Worm (Caenorhabditis elegans): ENCODE data around the gene nduv-2.
A peak's percentile ranks its signal among the peaks of the same experiment; 100 is the strongest.

nduv-2 gene

ce11 chrV:13655202-13655764 is 29.9 kb upstream of the nduv-2 start (continued):
- TF ChIP-seq snpc-3.4 (tag; optimal IDR thresholded peaks at IDR 0.05) (no peak), dox-1 (GFP tag; IDR thresholded peaks at IDR 0.05) (peak; percentile 41; the same call in 1 of the 2 replicates), tbp1 (GFP tag; optimal IDR thresholded peaks at IDR 0.05) (no peak), cebp-2 (GFP tag; IDR thresholded peaks at IDR 0.05) (0 out of 2 replicates have a peak, but pooled peaks have one; percentile 7), snpc-4 (GFP tag; optimal IDR thresholded peaks at IDR 0.05) (no peak), snpc-4 (tag; optimal IDR thresholded peaks at IDR 0.05) (peak in 1 of 4 experiments; percentile 9), C06A6.2 (GFP tag; conservative IDR thresholded peaks at IDR 0.05) (no peak), snpc-1.3 (tag; optimal IDR thresholded peaks at IDR 0.05; ENCODE audit: insufficient read depth) (no peak), B0019.2 (GFP tag; conservative IDR thresholded peaks at IDR 0.05) (no peak), aptf-2 (GFP tag; conservative IDR thresholded peaks at IDR 0.05) (no peak), lin-26 (GFP tag; IDR thresholded peaks at IDR 0.05) (no peak), dpl-1 (GFP tag; optimal IDR thresholded peaks at IDR 0.05) (no peak), chd-7 (tag; optimal IDR thresholded peaks at IDR 0.05) (peak; percentile 63), B0261.1 (tag; optimal IDR thresholded peaks at IDR 0.05) (no peak), xnd-1 (tag; optimal IDR thresholded peaks at IDR 0.05) (no peak), somi-1 (GFP tag; optimal IDR thresholded peaks at IDR 0.05) (peak; percentile 38), ceh-27 (GFP tag; optimal IDR thresholded peaks at IDR 0.05) (peak; percentile 33), rec-8 (tag; optimal IDR thresholded peaks at IDR 0.05) (no peak), nhr-80 (tag; optimal IDR thresholded peaks at IDR 0.05) (no peak), let-526 (GFP tag; IDR thresholded peaks at IDR 0.05) (0 out of 2 replicates have a peak, but pooled peaks have one; percentile 9), ztf-3 (GFP tag; optimal IDR thresholded peaks at IDR 0.05) (no peak), egl-18 (GFP tag; IDR thresholded peaks at IDR 0.05) (no peak), mes-4 (tag; optimal IDR thresholded peaks at IDR 0.05) (no peak), zim-3 (tag; optimal IDR thresholded peaks at IDR 0.05) (no peak), K12H6.12 (tag; optimal IDR thresholded peaks at IDR 0.05) (peak; percentile 46), B0035.1 (tag; optimal IDR thresholded peaks at IDR 0.05) (no peak), ztf-26 (tag; optimal IDR thresholded peaks at IDR 0.05) (peak; percentile 37), T07F8.4 (tag; optimal IDR thresholded peaks at IDR 0.05) (no peak), hlh-12 (tag; optimal IDR thresholded peaks at IDR 0.05) (no peak), K11D2.4 (GFP tag; IDR thresholded peaks at IDR 0.05) (0 out of 2 replicates have a peak, but pooled peaks have one; percentile 37), unc-130 (GFP tag; optimal IDR thresholded peaks at IDR 0.05) (no peak), efl-1 (GFP tag; optimal IDR thresholded peaks at IDR 0.05) (no peak), F57C9.4 (tag; optimal IDR thresholded peaks at IDR 0.05) (no peak), zfh-2 (GFP tag; conservative IDR thresholded peaks at IDR 0.05) (peak; percentile 83)

ce11 chrV:13654394-13654792 is 29.0 kb upstream of the nduv-2 start:
- TF ChIP-seq dpff-1 (tag; optimal IDR thresholded peaks at IDR 0.05) (no peak), Y53F4B.3 (GFP tag; IDR thresholded peaks at IDR 0.05) (no peak), bed-1 (GFP tag; IDR thresholded peaks at IDR 0.05) (no peak), nhr-120 (GFP tag; IDR thresholded peaks at IDR 0.05) (no peak), F57A8.1 (GFP tag; optimal IDR thresholded peaks at IDR 0.05) (no peak), F57C9.4 (tag; optimal IDR thresholded peaks at IDR 0.05) (no peak), zfh-2 (GFP tag; conservative IDR thresholded peaks at IDR 0.05) (no peak), cebp-1 (GFP tag; IDR thresholded peaks at IDR 0.05) (peak; percentile 67), cebp-1 (tag; optimal IDR thresholded peaks at IDR 0.05) (peak; percentile 76), hsf-1 (GFP tag; IDR thresholded peaks at IDR 0.05) (no peak), nhr-27 (tag; optimal IDR thresholded peaks at IDR 0.05) (no peak), K11D2.4 (GFP tag; IDR thresholded peaks at IDR 0.05) (0 out of 2 replicates have a peak, but pooled peaks have one; percentile 29), ztf-18 (tag; optimal IDR thresholded peaks at IDR 0.05) (no peak), Y53G8AR.9 (GFP tag; conservative IDR thresholded peaks at IDR 0.05) (0 out of 2 replicates have a peak, but pooled peaks have one; percentile 20), nfyb-1 (GFP tag; IDR thresholded peaks at IDR 0.05) (0 out of 2 replicates have a peak, but pooled peaks have one; percentile 23), madf-6 (GFP tag; IDR thresholded peaks at IDR 0.05) (no peak), mel-28 (tag; optimal IDR thresholded peaks at IDR 0.05; ENCODE audit: borderline replicate concordance) (no peak), attf-5 (GFP tag; optimal IDR thresholded peaks at IDR 0.05) (no peak)

Measured in whole organism, young adult.